Worm (Caenorhabditis elegans): ENCODE measurements around the gene srx-116.

srx-116 gene

DNA sequence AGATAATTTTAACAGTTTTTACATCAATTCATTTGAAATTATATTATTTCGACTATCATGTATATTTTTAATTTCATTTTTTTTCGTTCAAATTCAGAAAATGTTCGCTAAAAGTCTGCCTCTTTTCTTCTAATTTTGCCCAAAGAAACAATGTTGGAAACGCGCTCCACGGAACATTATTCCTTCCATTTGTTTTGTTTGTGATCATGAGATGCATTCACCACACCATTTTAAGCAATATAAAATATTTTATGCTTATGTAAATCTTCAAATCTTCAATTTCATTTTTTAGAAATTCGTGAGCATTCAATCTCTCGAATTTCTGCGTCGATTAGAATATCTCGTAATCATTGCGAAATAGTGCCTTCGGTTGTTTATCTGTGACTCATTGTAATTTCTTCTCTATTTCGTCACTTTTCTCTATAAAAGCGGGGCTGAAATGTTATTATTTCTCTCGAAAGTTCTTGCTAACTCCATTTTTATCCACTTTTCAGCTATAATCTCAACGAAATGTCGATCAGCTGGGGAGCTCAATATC is 26.7 kb downstream of the srx-116 start, which contains the start of gene istr-1 (continued):
- TF ChIP-seq lsy-2 (tag; optimal IDR thresholded peaks at IDR 0.05): peak in 1 of 2 experiments; percentile 47
- TF ChIP-seq daf-12 (tag; optimal IDR thresholded peaks at IDR 0.05): no peak
- no peak for TF ChIP-seq arid-1 (GFP tag; conservative IDR thresholded peaks at IDR 0.05)
- TF ChIP-seq ceh-62 (tag; optimal IDR thresholded peaks at IDR 0.05): no peak
- peak; percentile 0 for TF ChIP-seq rbr-2 (tag; optimal IDR thresholded peaks at IDR 0.05)
- no peak for TF ChIP-seq mdt-29 (GFP tag; IDR thresholded peaks at IDR 0.05)
- no peak for TF ChIP-seq dmd-9 (GFP tag; IDR thresholded peaks at IDR 0.05)
- no peak for TF ChIP-seq nhr-48 (tag; optimal IDR thresholded peaks at IDR 0.05)
- TF ChIP-seq nhr-6 (tag; optimal IDR thresholded peaks at IDR 0.05): peak; percentile 30
- peak; percentile 38 for TF ChIP-seq T20F7.1 (GFP tag; optimal IDR thresholded peaks at IDR 0.05)
- no peak for TF ChIP-seq mep-1 (tag; optimal IDR thresholded peaks at IDR 0.05)
- TF ChIP-seq spr-1 (tag; optimal IDR thresholded peaks at IDR 0.05): no peak
- no peak for TF ChIP-seq F26F4.8 (GFP tag; conservative IDR thresholded peaks at IDR 0.05)
- no peak for TF ChIP-seq ama-1 (optimal IDR thresholded peaks at IDR 0.05)

DNA sequence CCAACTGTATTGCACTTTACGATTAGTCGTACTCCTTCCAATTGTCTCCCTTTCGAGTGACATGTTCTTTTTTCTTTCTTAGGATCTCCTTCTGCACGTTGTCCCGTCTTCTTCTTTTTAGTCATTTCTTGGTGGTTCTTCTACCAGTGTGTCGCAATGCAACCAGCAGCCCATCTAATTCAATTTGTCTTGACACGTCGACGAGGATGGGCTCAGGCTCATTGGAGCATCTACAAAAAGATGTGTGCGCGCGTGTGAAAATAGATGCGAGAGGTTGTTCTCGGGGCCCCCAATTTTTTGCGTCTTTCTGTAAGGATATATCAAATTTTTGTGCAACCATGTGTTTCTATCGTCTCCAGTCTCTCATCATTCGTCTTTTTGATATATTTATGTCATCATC is 30.9 kb downstream of the srx-116 start:
- TF ChIP-seq ceh-20 (GFP tag; IDR thresholded peaks at IDR 0.05) (no peak), ces-1 (GFP tag; optimal IDR thresholded peaks at IDR 0.05) (peak; percentile 44)

DNA sequence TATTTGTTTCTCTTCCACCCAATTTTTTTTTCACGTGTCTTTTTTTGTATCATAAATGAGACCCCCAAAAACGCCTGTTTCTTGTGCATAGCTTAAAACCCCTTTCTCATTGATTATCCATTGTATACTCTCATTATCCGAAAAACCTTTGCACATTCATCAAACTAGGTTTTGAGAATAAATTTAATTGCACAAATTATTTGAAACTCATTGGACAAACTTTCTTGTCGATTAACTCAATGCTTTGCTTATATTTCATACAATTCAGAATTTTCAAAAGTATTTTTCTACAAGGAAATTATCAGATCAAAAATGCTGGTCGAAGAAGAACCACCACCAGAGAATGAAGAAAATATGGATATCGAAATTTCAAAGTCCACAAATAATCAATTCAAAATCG is 33.4 kb downstream of the srx-116 start, which contains the start of gene R11D1.1:
Gene R11D1.1, plus strand, starts transcription at position 301 of the 400 bp plus-strand sequence.
- TF ChIP-seq unc-62 (GFP tag; optimal IDR thresholded peaks at IDR 0.05 in 1 of 2) (peak in 1 of 2 experiments; percentile 34), unc-62 (tag; optimal IDR thresholded peaks at IDR 0.05) (no peak), dpl-1 (GFP tag; optimal IDR thresholded peaks at IDR 0.05) (no peak)

DNA sequence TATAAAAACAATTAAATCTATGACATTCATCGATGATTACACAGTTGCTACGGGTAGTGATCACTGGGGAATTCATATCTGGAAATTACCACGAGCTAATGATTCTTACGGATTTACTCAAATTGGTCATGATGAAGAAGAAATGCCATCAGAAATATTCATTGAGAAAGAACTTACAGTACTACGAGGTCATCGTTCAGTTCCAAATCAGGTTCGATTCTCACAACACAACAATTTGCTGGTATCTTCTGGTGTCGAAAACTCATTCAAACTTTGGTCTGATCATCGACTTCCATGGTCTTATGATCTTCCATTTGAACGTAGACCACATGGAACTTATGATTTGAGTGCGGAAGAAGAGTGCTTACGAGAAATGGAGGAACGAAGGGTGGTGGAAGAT is 35.8 kb downstream of the srx-116 start:
- TF ChIP-seq aha-1 (tag) (peak; percentile 80), egl-27 (tag; optimal IDR thresholded peaks at IDR 0.05) (no peak)

DNA sequence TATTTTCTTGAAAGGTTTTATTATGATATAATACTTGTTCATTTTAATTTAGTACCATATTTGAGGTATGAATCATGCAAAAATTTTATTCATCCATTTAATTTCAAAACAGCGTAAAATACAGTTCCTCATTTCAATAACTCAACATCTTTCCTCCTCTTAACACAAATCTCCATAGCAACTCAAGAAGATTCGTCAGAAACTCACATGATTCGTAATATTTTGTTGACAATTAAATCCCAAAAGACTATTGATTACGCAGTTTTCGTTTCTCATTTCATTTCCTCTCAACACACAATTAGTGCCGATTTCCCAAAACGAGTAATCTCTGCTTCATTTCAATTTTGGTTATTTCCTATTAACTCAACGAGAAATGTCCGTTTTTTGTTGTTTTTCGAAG is 37.6 kb downstream of the srx-116 start, which contains the start of gene R11D1.2:
Gene R11D1.2, plus strand, starts transcription at position 301 of the 400 bp plus-strand sequence.
- TF ChIP-seq snpc-1.2 (GFP tag; IDR thresholded peaks at IDR 0.05): no peak
- TF ChIP-seq snpc-4 (tag; optimal IDR thresholded peaks at IDR 0.05): no peak
- no peak for TF ChIP-seq tra-1 (GFP tag; IDR thresholded peaks at IDR 0.05)
- TF ChIP-seq lin-1 (GFP tag; IDR thresholded peaks at IDR 0.05): no peak
- no peak for TF ChIP-seq hmg-1.1 (GFP tag; IDR thresholded peaks at IDR 0.05)
- TF ChIP-seq D1046.2 (GFP tag; IDR thresholded peaks at IDR 0.05): no peak
- no peak for TF ChIP-seq vab-7 (GFP tag; IDR thresholded peaks at IDR 0.05)
- TF ChIP-seq dmd-9 (GFP tag; IDR thresholded peaks at IDR 0.05): no peak

DNA sequence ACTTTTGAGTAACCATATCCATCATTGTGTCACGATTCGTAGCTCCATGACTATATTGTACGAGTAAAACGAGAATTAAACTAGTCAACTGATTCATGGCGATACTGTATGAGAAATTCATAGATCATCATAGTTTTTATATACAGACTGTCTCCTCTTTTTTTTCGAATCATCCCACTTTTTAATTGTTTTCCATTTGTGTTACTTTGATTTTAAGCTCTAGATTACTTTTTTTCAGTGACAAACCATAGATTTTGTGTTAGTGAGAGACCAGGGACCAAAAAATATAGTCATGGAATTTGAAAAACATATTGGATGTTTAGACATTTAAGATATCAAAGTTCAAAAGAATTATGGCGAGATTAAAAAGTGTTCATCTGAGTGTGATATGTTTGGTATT is 41.3 kb downstream of the srx-116 start, which contains the start of gene R11D1.3:
Gene R11D1.3, minus strand, starts transcription at position 101 of the 400 bp plus-strand sequence.
- no peak for TF ChIP-seq php-3 (GFP tag; IDR thresholded peaks at IDR 0.05)
- TF ChIP-seq Y75B8A.6 (GFP tag; IDR thresholded peaks at IDR 0.05): no peak
- TF ChIP-seq snpc-1.2 (GFP tag; IDR thresholded peaks at IDR 0.05): no peak
- no peak for TF ChIP-seq lin-13 (GFP tag; optimal IDR thresholded peaks at IDR 0.05)
- TF ChIP-seq lsy-2 (tag; optimal IDR thresholded peaks at IDR 0.05): no peak
- no peak for TF ChIP-seq mep-1 (tag; optimal IDR thresholded peaks at IDR 0.05)
- no peak for TF ChIP-seq lir-3 (tag; optimal IDR thresholded peaks at IDR 0.05)
- TF ChIP-seq mdt-29 (GFP tag; IDR thresholded peaks at IDR 0.05): no peak
- no peak for TF ChIP-seq snpc-4 (tag; optimal IDR thresholded peaks at IDR 0.05)
- no peak for TF ChIP-seq aha-1 (tag)

Measured in whole organism, L4 larva.